Worm (Caenorhabditis elegans): ENCODE results near the gene lec-5.

- TF ChIP-seq ceh-100 (GFP tag; IDR thresholded peaks at IDR 0.05) (no peak), tbp1 (GFP tag; optimal IDR thresholded peaks at IDR 0.05) (no peak), lin-35 (GFP tag; optimal IDR thresholded peaks at IDR 0.05) (no peak), bed-2 (GFP tag; IDR thresholded peaks at IDR 0.05) (no peak), lag-1 (GFP tag; IDR thresholded peaks at IDR 0.05) (no peak)
These were observed 35.1 kb upstream of the lec-5 start, which contains the start of gene F55C12.6 for ce11 chrII:5876053-5876452.
